Worm (Caenorhabditis elegans) whole organism, young adult: ENCODE measurements around the gene nstp-10.

Experiments
- F33H1.4 ChIP-seq: fragments of 200-800 bp; sonication (Bioruptor generic); IDR thresholded peaks from 2 replicates; pipeline ENCODE4 v1.3.6; 2022; ENCODE audit warnings: missing genetic modification reagents, missing genetic modification characterization, missing compliant biosample characterization
- F49E8.2 ChIP-seq: sonication (generic microtip); optimal IDR thresholded peaks from 3 replicates; lab custom pipeline; 2017; ENCODE audit warnings: missing genetic modification characterization, mild to moderate bottlenecking, missing compliant biosample characterization, antibody characterized with exemption, moderate library complexity; ENCODE audit not compliant: insufficient read depth
- bed-2 ChIP-seq: fragments of 200-800 bp; sonication (Bioruptor generic); IDR thresholded peaks from 2 replicates; pipeline ENCODE4 v1.3.6; 2022; ENCODE audit warnings: missing genetic modification reagents, missing genetic modification characterization, missing compliant biosample characterization
- egrh-3 ChIP-seq: fragments of 200-800 bp; sonication (Bioruptor generic); IDR thresholded peaks from 2 replicates; pipeline ENCODE4 v1.3.6; 2022; ENCODE audit warnings: missing genetic modification reagents, missing genetic modification characterization, missing compliant biosample characterization
- ekl-4 ChIP-seq: fragments of 200-800 bp; sonication (Bioruptor generic); IDR thresholded peaks from 2 replicates; pipeline ENCODE4 v1.3.6; 2022; ENCODE audit warnings: missing genetic modification reagents, missing genetic modification characterization, missing compliant biosample characterization
- ets-4 ChIP-seq: fragments of 200-800 bp; sonication (Bioruptor generic); optimal IDR thresholded peaks from 2 replicates; lab custom pipeline; 2018; ENCODE audit warnings: mild to moderate bottlenecking, missing genetic modification characterization, missing compliant biosample characterization
- mel-28 ChIP-seq: sonication (generic microtip); optimal IDR thresholded peaks from 2 replicates; lab custom pipeline; 2016; ENCODE audit warnings: borderline replicate concordance, mild to moderate bottlenecking, missing genetic modification characterization, missing compliant biosample characterization
- mxl-1 ChIP-seq: sonication (generic microtip); optimal IDR thresholded peaks from 2 replicates; lab custom pipeline; 2016; ENCODE audit warnings: missing genetic modification characterization, missing compliant biosample characterization
- nhr-27 ChIP-seq: fragments of 200-800 bp; sonication (Bioruptor generic); optimal IDR thresholded peaks from 2 replicates; lab custom pipeline; 2018; ENCODE audit warnings: mild to moderate bottlenecking, missing genetic modification characterization, moderate library complexity, missing compliant biosample characterization
- pha-4 ChIP-seq: fragments of 150-350 bp; sonication (generic microtip); optimal IDR thresholded peaks from 2 replicates; lab custom pipeline; 2014; ENCODE audit warnings: missing biosample characterization, missing genetic modification reagents, missing genetic modification characterization
- sdz-38 ChIP-seq: sonication (generic microtip); optimal IDR thresholded peaks from 2 replicates; lab custom pipeline; 2016; ENCODE audit warnings: missing genotype, missing genetic modification characterization, missing compliant biosample characterization
- snpc-4 ChIP-seq, 5 experiments: fragments of 150-350 bp in 1 of 5; sonication (generic microtip) in 4 of 5; optimal IDR thresholded peaks; 2 replicates each; lab custom pipeline; 2014 to 2018; ENCODE audit warnings: missing genetic modification characterization in 5 of 5, missing biosample characterization in 3 of 5, antibody characterized with exemption in 2 of 5, mild to moderate bottlenecking in 2 of 5, missing compliant biosample characterization in 2 of 5, missing genotype in 2 of 5, moderate library complexity in 2 of 5, missing genetic modification reagents in 1 of 5
- ztf-28 ChIP-seq: fragments of 200-800 bp; sonication (Bioruptor generic); IDR thresholded peaks from 2 replicates; pipeline ENCODE4 v1.3.6; 2022; ENCODE audit warnings: missing genetic modification reagents, missing genetic modification characterization, missing compliant biosample characterization
- ztf-6 ChIP-seq: fragments of 200-800 bp; sonication (Bioruptor generic); IDR thresholded peaks from 2 replicates; pipeline ENCODE4 v1.3.6; 2022; ENCODE audit warnings: missing genetic modification reagents, missing genetic modification characterization, missing compliant biosample characterization

- no peak for TF ChIP-seq ets-4 (GFP tag; lab: Kevin White, UChicago)
- TF ChIP-seq F33H1.4 (GFP tag; lab: Robert Waterston, UW), result no peak
- TF ChIP-seq ztf-28 (GFP tag; lab: Robert Waterston, UW), result no peak
- TF ChIP-seq sdz-38 (tag; lab: Kevin White, UChicago), result no peak
- TF ChIP-seq snpc-4 (GFP tag; optimal IDR thresholded peaks at IDR 0.05; lab: Kevin White, UChicago), result no peak
- no peak for TF ChIP-seq snpc-4 (tag; optimal IDR thresholded peaks at IDR 0.05; lab: Kevin White, UChicago)
- no peak for TF ChIP-seq pha-4 (tag; lab: Kevin White, UChicago)
- no peak for TF ChIP-seq ekl-4 (GFP tag; lab: Robert Waterston, UW)
- TF ChIP-seq F49E8.2 (tag; lab: Kevin White, UChicago), result no peak
- TF ChIP-seq bed-2 (GFP tag; lab: Robert Waterston, UW), result no peak
- TF ChIP-seq ztf-6 (GFP tag; lab: Robert Waterston, UW), result no peak
- no peak for TF ChIP-seq mxl-1 (tag; lab: Kevin White, UChicago)
- no peak for TF ChIP-seq nhr-27 (tag; lab: Kevin White, UChicago)
- no peak for TF ChIP-seq egrh-3 (GFP tag; lab: Robert Waterston, UW)
- no peak for TF ChIP-seq mel-28 (tag; lab: Kevin White, UChicago)
These were observed 19.1 kb upstream of the nstp-10 start, which contains the start of gene F25B3.4 for ce11 chrV:9568707-9569106.
